Worm (Caenorhabditis elegans) whole organism, L4 larva: ENCODE results near the gene T28B11.1.
A peak's percentile ranks its signal among the peaks of the same experiment; 100 is the strongest.

Experiments used
- D1046.2 ChIP-seq: fragments of 200-800 bp; sonication (Bioruptor generic); IDR thresholded peaks from 2 replicates; pipeline ENCODE4 v1.3.6; 2022; ENCODE audit warnings: missing genetic modification characterization, missing compliant biosample characterization
- F44E2.7 ChIP-seq: fragments of 200-800 bp; sonication (Bioruptor generic); IDR thresholded peaks from 2 replicates; pipeline ENCODE4 v2.1.2; 2022; ENCODE audit warnings: missing genetic modification characterization, missing compliant biosample characterization
- T26A8.4 ChIP-seq: fragments of 200-800 bp; sonication (Bioruptor generic); IDR thresholded peaks from 2 replicates; pipeline ENCODE4 v1.3.6; 2022; ENCODE audit warnings: missing genetic modification characterization, missing compliant biosample characterization
- ZK546.5 ChIP-seq, 2 experiments: sonication (generic microtip); optimal IDR thresholded peaks; 2 replicates each; lab custom pipeline; 2017; ENCODE audit warnings: missing biosample characterization in 2 of 2, missing genetic modification characterization in 2 of 2
- aha-1 ChIP-seq: fragments of 150-350 bp; peaks from one replicate; lab custom pipeline; 2014; ENCODE audit warnings: missing biosample characterization, missing genetic modification characterization
- aly-2 ChIP-seq: sonication (generic microtip); optimal IDR thresholded peaks from 2 replicates; lab custom pipeline; 2018; ENCODE audit warnings: missing biosample characterization, missing genetic modification characterization
- ama-1 ChIP-seq: fragments of 150-350 bp; optimal IDR thresholded peaks from 2 replicates; lab custom pipeline; 2014; ENCODE audit warnings: inconsistent platforms, mixed read lengths
- ceh-28 ChIP-seq: fragments of 150-350 bp; optimal IDR thresholded peaks from 2 replicates; lab custom pipeline; 2014; ENCODE audit warnings: missing biosample characterization, missing genetic modification reagents, missing genetic modification characterization
- ceh-62 ChIP-seq: sonication (generic microtip); optimal IDR thresholded peaks from 2 replicates; lab custom pipeline; 2017; ENCODE audit warnings: missing biosample characterization, missing genetic modification characterization
- ces-1 ChIP-seq: fragments of 150-350 bp; sonication (generic microtip); optimal IDR thresholded peaks from 4 replicates; lab custom pipeline; 2014; ENCODE audit warnings: missing biosample characterization, missing genetic modification reagents, missing genetic modification characterization
- dmd-8 ChIP-seq: fragments of 200-800 bp; sonication (Bioruptor generic); IDR thresholded peaks from 2 replicates; pipeline ENCODE4 v1.3.6; 2022; ENCODE audit warnings: missing genetic modification characterization, missing compliant biosample characterization
- dve-1 ChIP-seq: sonication (generic microtip); optimal IDR thresholded peaks from 2 replicates; lab custom pipeline; 2017; ENCODE audit warnings: antibody characterized with exemption, mild to moderate bottlenecking, missing genetic modification characterization, missing compliant biosample characterization; ENCODE audit not compliant: insufficient read depth
- egl-27 ChIP-seq: sonication (generic microtip); optimal IDR thresholded peaks from 3 replicates; lab custom pipeline; 2017; ENCODE audit warnings: missing biosample characterization, missing genetic modification reagents, missing genetic modification characterization
- hlh-30 ChIP-seq: sonication (generic microtip); optimal IDR thresholded peaks from 2 replicates; lab custom pipeline; 2017; ENCODE audit warnings: antibody characterized with exemption, mild to moderate bottlenecking, missing genetic modification characterization, missing compliant biosample characterization; ENCODE audit not compliant: insufficient read depth
- lir-3 ChIP-seq: sonication (generic microtip); optimal IDR thresholded peaks from 2 replicates; lab custom pipeline; 2016; ENCODE audit warnings: mild to moderate bottlenecking, missing genetic modification characterization, missing compliant biosample characterization
- madf-5 ChIP-seq, 2 experiments: fragments of 200-800 bp; sonication (Bioruptor generic); IDR thresholded peaks; 2 replicates each; pipeline ENCODE4 v1.3.6; 2022; ENCODE audit warnings: missing compliant biosample characterization in 2 of 2, missing genetic modification characterization in 2 of 2
- nhr-28 ChIP-seq: fragments of 150-350 bp; optimal IDR thresholded peaks from 2 replicates; lab custom pipeline; 2014; ENCODE audit warnings: missing biosample characterization, missing genetic modification characterization
- pha-4 ChIP-seq, 2 experiments: fragments of 150-350 bp in 1 of 2; fragments of 200-800 bp in 1 of 2; sonication (Bioruptor generic) in 1 of 2; IDR thresholded peaks in 1 of 2; optimal IDR thresholded peaks in 1 of 2; 2 replicates each; pipeline versions ENCODE4 v1.3.6 to Lab custom; 2014 to 2022; ENCODE audit warnings: missing genetic modification characterization in 2 of 2, missing genetic modification reagents in 2 of 2, missing biosample characterization in 1 of 2, missing compliant biosample characterization in 1 of 2
- rbr-2 ChIP-seq: sonication (generic microtip); optimal IDR thresholded peaks from 2 replicates; lab custom pipeline; 2016; ENCODE audit warnings: missing genotype, missing genetic modification characterization, missing compliant biosample characterization
- sdz-12 ChIP-seq: fragments of 200-800 bp; sonication (Bioruptor generic); optimal IDR thresholded peaks from 2 replicates; lab custom pipeline; 2018; ENCODE audit warnings: mild to moderate bottlenecking, missing genetic modification characterization, missing compliant biosample characterization
- snpc-1.2 ChIP-seq: fragments of 200-800 bp; sonication (Bioruptor generic); IDR thresholded peaks from 2 replicates; pipeline ENCODE4 v1.3.6; 2022; ENCODE audit warnings: missing genetic modification reagents, missing genetic modification characterization, missing compliant biosample characterization
- snpc-4 ChIP-seq: fragments of 150-350 bp; optimal IDR thresholded peaks from 2 replicates; lab custom pipeline; 2014; ENCODE audit warnings: missing biosample characterization, missing genetic modification characterization
- spr-1 ChIP-seq: sonication (generic microtip); optimal IDR thresholded peaks from 2 replicates; lab custom pipeline; 2016; ENCODE audit warnings: mild to moderate bottlenecking, missing genetic modification characterization, missing compliant biosample characterization
- tag-97 ChIP-seq: fragments of 200-800 bp; sonication (Bioruptor generic); IDR thresholded peaks from 2 replicates; pipeline ENCODE4 v1.3.6; 2022; ENCODE audit warnings: missing genetic modification characterization, missing compliant biosample characterization
- tra-1 ChIP-seq: fragments of 200-800 bp; sonication (Bioruptor generic); IDR thresholded peaks from 2 replicates; pipeline ENCODE4 v1.3.6; 2022; ENCODE audit warnings: missing genetic modification reagents, missing genetic modification characterization, missing compliant biosample characterization
- unc-62 ChIP-seq, 3 experiments: fragments of 150-350 bp in 1 of 3; sonication (generic microtip); optimal IDR thresholded peaks in 2 of 3; peaks in 1 of 3; 1 replicate in 1 of 3; 2 replicates in 2 of 3; lab custom pipeline; 2014 to 2017; ENCODE audit warnings: missing biosample characterization in 3 of 3, missing genetic modification characterization in 3 of 3, missing genetic modification reagents in 3 of 3, missing genotype in 1 of 3
- vab-7 ChIP-seq: fragments of 200-800 bp; sonication (Bioruptor generic); IDR thresholded peaks from 2 replicates; pipeline ENCODE4 v1.3.6; 2022; ENCODE audit warnings: missing genetic modification reagents, missing genetic modification characterization, missing compliant biosample characterization
- zag-1 ChIP-seq: fragments of 150-350 bp; optimal IDR thresholded peaks from 2 replicates; lab custom pipeline; 2014; ENCODE audit warnings: missing biosample characterization, missing genetic modification characterization
- zfp-3 ChIP-seq: fragments of 200-800 bp; sonication (Bioruptor generic); conservative IDR thresholded peaks from 2 replicates; pipeline ENCODE4 v1.3.6; 2022; ENCODE audit warnings: missing genetic modification reagents, missing genetic modification characterization, missing compliant biosample characterization
- zip-11 ChIP-seq: fragments of 200-800 bp; sonication (Bioruptor generic); IDR thresholded peaks from 2 replicates; pipeline ENCODE4 v1.3.6; 2022; ENCODE audit warnings: missing genetic modification characterization, missing compliant biosample characterization
- ztf-11 ChIP-seq: fragments of 150-350 bp; optimal IDR thresholded peaks from 2 replicates; lab custom pipeline; 2014; ENCODE audit warnings: missing biosample characterization, missing genetic modification characterization

Gene T28B11.1

DNA sequence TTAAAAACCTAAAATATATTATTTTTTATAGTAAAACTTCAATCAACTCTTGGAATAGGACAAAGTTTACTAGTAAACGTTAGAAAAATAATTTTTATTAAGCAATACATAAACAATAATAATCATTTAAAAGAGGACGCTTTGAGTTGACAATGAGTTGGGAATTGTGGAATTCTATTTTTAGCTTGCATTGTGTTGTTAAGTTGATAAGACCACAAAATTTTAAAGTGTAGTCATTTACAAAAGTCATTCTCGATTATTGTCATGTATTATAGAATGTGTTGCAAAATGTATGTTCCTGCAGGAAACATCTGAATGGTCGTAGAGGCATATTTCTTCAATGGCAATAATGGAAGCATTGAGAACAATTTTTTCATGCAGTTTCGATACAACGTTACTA is 21.2 kb downstream of the T28B11.1 start:
- TF ChIP-seq nhr-28 (tag; lab: Kevin White, UChicago) (peak; percentile 72), dve-1 (tag; lab: Kevin White, UChicago) (peak; percentile 50), lir-3 (tag; lab: Kevin White, UChicago) (no peak), vab-7 (no peak), madf-5 (GFP tag; IDR thresholded peaks at IDR 0.05; lab: Robert Waterston, UW) (no peak)

DNA sequence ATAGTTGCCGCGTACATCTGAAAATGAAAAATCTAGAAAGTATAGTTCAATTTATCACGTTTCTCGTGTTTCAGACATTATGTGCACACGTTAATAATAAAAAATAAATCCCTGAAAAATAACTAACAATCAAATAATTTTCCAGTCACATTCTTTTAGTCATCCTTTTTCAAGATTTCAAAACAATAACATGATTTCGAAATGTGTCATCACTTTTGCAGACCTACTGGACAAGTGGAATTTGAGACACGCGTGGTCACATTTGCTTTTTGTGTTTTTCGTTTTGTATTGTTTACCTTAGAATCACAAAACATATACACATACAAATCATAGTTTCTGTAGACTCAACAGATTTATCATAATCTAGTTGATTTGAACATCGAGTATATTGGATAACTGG is 22.8 kb downstream of the T28B11.1 start:
- TF ChIP-seq zip-11 (GFP tag; lab: Robert Waterston, UW) (no peak), ama-1 (lab: Kevin White, UChicago) (no peak), ztf-11 (tag; lab: Kevin White, UChicago) (no peak), snpc-4 (tag; lab: Kevin White, UChicago) (no peak), snpc-1.2 (GFP tag; lab: Robert Waterston, UW) (no peak), hlh-30 (tag; lab: Kevin White, UChicago) (peak; percentile 22)

ce11 chrV:10708346-10708745 is 23.9 kb downstream of the T28B11.1 start:
- TF ChIP-seq hlh-30 (tag; lab: Kevin White, UChicago) (peak; percentile 70), ceh-62 (no peak), sdz-12 (GFP tag; lab: Kevin White, UChicago) (no peak), tag-97 (GFP tag; lab: Robert Waterston, UW) (no peak), ceh-28 (tag; lab: Kevin White, UChicago) (no peak), ces-1 (no peak), zfp-3 (GFP tag; lab: Robert Waterston, UW) (no peak), rbr-2 (tag; lab: Kevin White, UChicago) (peak; percentile 15)

DNA sequence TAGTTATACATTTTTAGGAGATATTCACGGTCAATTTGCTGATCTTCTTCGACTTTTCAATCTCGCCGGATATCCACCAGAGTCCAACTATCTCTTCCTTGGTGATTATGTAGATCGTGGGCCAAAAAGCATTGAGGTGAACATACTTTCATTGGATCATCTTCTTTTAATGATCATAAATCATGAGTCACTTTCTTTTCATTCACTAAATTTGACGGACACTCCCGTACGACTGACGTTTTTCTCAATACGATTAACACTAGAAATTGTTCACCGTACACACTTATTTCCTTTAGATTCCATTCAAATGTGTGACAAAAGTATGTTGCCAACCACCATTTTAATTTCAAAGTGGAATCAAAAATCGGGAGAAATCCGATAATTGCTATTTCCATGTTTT is 29.3 kb downstream of the T28B11.1 start:
- TF ChIP-seq F44E2.7 (GFP tag; lab: Robert Waterston, UW): no peak
- no peak for TF ChIP-seq zag-1 (tag; lab: Kevin White, UChicago)
- peak in 1 of 2 experiments; percentile 83 for TF ChIP-seq unc-62 (GFP tag; optimal IDR thresholded peaks at IDR 0.05 in 1 of 2; lab: Kevin White, UChicago)
- no peak for TF ChIP-seq unc-62 (tag; optimal IDR thresholded peaks at IDR 0.05; lab: Kevin White, UChicago)

DNA sequence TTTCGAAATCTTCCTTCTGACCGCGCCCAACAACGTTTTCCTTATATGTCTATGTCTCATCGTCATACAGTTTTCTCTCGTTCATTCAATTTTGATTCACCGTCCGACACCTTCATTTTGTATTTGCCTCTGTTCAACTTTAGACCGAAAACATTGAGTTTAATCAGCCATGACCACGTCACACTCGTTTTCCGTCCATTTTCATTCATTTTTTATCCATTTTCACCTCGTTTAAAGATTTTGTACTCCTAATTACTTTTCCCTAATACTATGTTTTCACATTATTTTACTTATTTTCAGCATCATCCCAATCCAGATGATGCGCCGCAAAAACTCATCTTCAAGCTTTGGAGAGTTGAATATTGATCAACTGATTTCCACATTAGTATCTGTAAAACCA is 30.0 kb downstream of the T28B11.1 start, which contains the start of gene pph-1:
TSS of gene pph-1 (plus strand) at position 301 of the 400 bp plus-strand sequence.
- TF ChIP-seq D1046.2 (GFP tag; lab: Robert Waterston, UW): no peak
- TF ChIP-seq spr-1 (tag; lab: Kevin White, UChicago): no peak
- TF ChIP-seq zfp-3 (GFP tag; lab: Robert Waterston, UW): no peak

DNA sequence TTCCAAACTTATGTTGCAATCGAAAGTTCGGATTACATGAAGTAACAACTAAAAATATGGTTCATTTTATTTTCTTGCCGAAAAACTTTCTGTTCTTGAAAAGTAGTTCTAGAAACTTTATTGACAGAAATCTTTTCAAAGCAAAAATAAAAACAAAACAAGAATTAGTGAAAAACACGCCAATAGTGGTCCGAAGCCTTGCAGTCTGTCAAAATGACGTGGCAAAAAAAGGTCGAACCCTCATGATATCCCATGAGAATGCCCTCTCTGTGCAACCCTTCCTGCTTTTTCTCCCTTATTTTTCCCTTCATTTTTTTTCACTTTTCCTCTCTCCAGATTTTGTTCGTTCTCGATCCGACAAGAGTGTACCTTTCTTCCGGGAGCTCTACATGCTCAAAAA is 33.1 kb downstream of the T28B11.1 start:
- peak in 1 of 2 experiments; percentile 79 for TF ChIP-seq unc-62 (GFP tag; optimal IDR thresholded peaks at IDR 0.05 in 1 of 2; lab: Kevin White, UChicago)
- TF ChIP-seq unc-62 (tag; optimal IDR thresholded peaks at IDR 0.05; lab: Kevin White, UChicago): no peak
- TF ChIP-seq T26A8.4 (GFP tag; lab: Robert Waterston, UW): no peak
- TF ChIP-seq aha-1 (tag; lab: Kevin White, UChicago): peak; percentile 52

ce11 chrV:10695181-10695580 is 37.0 kb downstream of the T28B11.1 start, which contains the start of gene C05A2.4:
Gene C05A2.4, plus strand, starts transcription at chrV:10695481.
- TF ChIP-seq dmd-8 (GFP tag; lab: Robert Waterston, UW) (no peak), T26A8.4 (GFP tag; lab: Robert Waterston, UW) (no peak), tra-1 (GFP tag; lab: Robert Waterston, UW) (no peak), pha-4 (GFP tag; IDR thresholded peaks at IDR 0.05; lab: Robert Waterston, UW) (no peak), pha-4 (tag; optimal IDR thresholded peaks at IDR 0.05; lab: Kevin White, UChicago) (no peak), ZK546.5 (tag; optimal IDR thresholded peaks at IDR 0.05; lab: Kevin White, UChicago) (no peak), egl-27 (tag; lab: Kevin White, UChicago) (no peak), ceh-28 (tag; lab: Kevin White, UChicago) (no peak), vab-7 (no peak), spr-1 (tag; lab: Kevin White, UChicago) (no peak), aly-2 (tag; lab: Kevin White, UChicago) (no peak)
